Worm (Caenorhabditis elegans): Measurements from ENCODE around the gene F49F1.18.
"Not testable (repeated sequence)": the region's sequence is repeated elsewhere in the genome, so short reads cannot be mapped to it uniquely, and the experiment has no call there.

The F49F1.18 gene

ce11 chrIV:4167296-4167695, 27.1 kb upstream of the F49F1.18 start:
- TF ChIP-seq ztf-29 (GFP tag; IDR thresholded peaks at IDR 0.05), result no peak
- TF ChIP-seq tab-1 (GFP tag; IDR thresholded peaks at IDR 0.05), result no peak
- TF ChIP-seq flt-1 (GFP tag; IDR thresholded peaks at IDR 0.05), result no peak

ce11 chrIV:4164392-4164791, 24.2 kb upstream of the F49F1.18 start, which contains the start of gene scrm-8:
TSS of gene scrm-8 (plus strand) at chrIV:4164692.
- TF ChIP-seq med-1 (GFP tag; optimal IDR thresholded peaks at IDR 0.05; ENCODE audit: insufficient read depth) (no peak), T22C8.4 (GFP tag; IDR thresholded peaks at IDR 0.05) (no peak), ztf-29 (GFP tag; IDR thresholded peaks at IDR 0.05) (no peak), ref-1 (GFP tag; conservative IDR thresholded peaks at IDR 0.05) (no peak), flt-1 (GFP tag; IDR thresholded peaks at IDR 0.05) (no peak), cog-1 (tag; optimal IDR thresholded peaks at IDR 0.05) (no peak), tab-1 (GFP tag; IDR thresholded peaks at IDR 0.05) (no peak), klf-2 (GFP tag; conservative IDR thresholded peaks at IDR 0.05) (no peak), ztf-23 (GFP tag; IDR thresholded peaks at IDR 0.05) (no peak)

ce11 chrIV:4162121-4162520, 22.0 kb upstream of the F49F1.18 start, which contains the start of gene scrm-5:
TSS of gene scrm-5 (plus strand) at chrIV:4162421.
- no peak for TF ChIP-seq cog-1 (tag; optimal IDR thresholded peaks at IDR 0.05)
- TF ChIP-seq klf-2 (GFP tag; conservative IDR thresholded peaks at IDR 0.05), result no peak
- TF ChIP-seq med-1 (GFP tag; optimal IDR thresholded peaks at IDR 0.05; ENCODE audit: insufficient read depth), result no peak
- no peak for TF ChIP-seq ztf-23 (GFP tag; IDR thresholded peaks at IDR 0.05)

- TF ChIP-seq tab-1 (GFP tag; IDR thresholded peaks at IDR 0.05), result no peak
- no peak for TF ChIP-seq klf-2 (GFP tag; conservative IDR thresholded peaks at IDR 0.05)
- no peak for TF ChIP-seq ztf-23 (GFP tag; IDR thresholded peaks at IDR 0.05)
- no peak for TF ChIP-seq flt-1 (GFP tag; IDR thresholded peaks at IDR 0.05)
- no peak for TF ChIP-seq ref-1 (GFP tag; conservative IDR thresholded peaks at IDR 0.05)
- TF ChIP-seq ztf-29 (GFP tag; IDR thresholded peaks at IDR 0.05), result no peak
- no peak for TF ChIP-seq T22C8.4 (GFP tag; IDR thresholded peaks at IDR 0.05)
- TF ChIP-seq cog-1 (tag; optimal IDR thresholded peaks at IDR 0.05), result no peak
- TF ChIP-seq med-1 (GFP tag; optimal IDR thresholded peaks at IDR 0.05; ENCODE audit: insufficient read depth), result no peak
These were observed 14.5 kb upstream of the F49F1.18 start, which contains the start of gene K08D10.14 for ce11 chrIV:4154641-4155040. TSS of gene K08D10.14 (plus strand) at chrIV:4154941.

ce11 chrIV:4152143-4152542, 12.0 kb upstream of the F49F1.18 start, which contains the start of the genes K08D10.10 and R07C12.1:
TSS of gene K08D10.10 (plus strand) at chrIV:4152235.
TSS of gene R07C12.1 (plus strand) at chrIV:4152456.
- TF ChIP-seq tab-1 (GFP tag; IDR thresholded peaks at IDR 0.05) (no peak), ztf-23 (GFP tag; IDR thresholded peaks at IDR 0.05) (no peak), ref-1 (GFP tag; conservative IDR thresholded peaks at IDR 0.05) (no peak), ztf-29 (GFP tag; IDR thresholded peaks at IDR 0.05) (no peak), flt-1 (GFP tag; IDR thresholded peaks at IDR 0.05) (no peak), klf-2 (GFP tag; conservative IDR thresholded peaks at IDR 0.05) (no peak), med-1 (GFP tag; optimal IDR thresholded peaks at IDR 0.05; ENCODE audit: insufficient read depth) (no peak), cog-1 (tag; optimal IDR thresholded peaks at IDR 0.05) (no peak), T22C8.4 (GFP tag; IDR thresholded peaks at IDR 0.05) (no peak)

- TF ChIP-seq T22C8.4 (GFP tag; IDR thresholded peaks at IDR 0.05), result no peak
- TF ChIP-seq ref-1 (GFP tag; conservative IDR thresholded peaks at IDR 0.05), result no peak
- no peak for TF ChIP-seq med-1 (GFP tag; optimal IDR thresholded peaks at IDR 0.05; ENCODE audit: insufficient read depth)
- no peak for TF ChIP-seq ztf-23 (GFP tag; IDR thresholded peaks at IDR 0.05)
- TF ChIP-seq klf-2 (GFP tag; conservative IDR thresholded peaks at IDR 0.05), result no peak
- no peak for TF ChIP-seq ztf-29 (GFP tag; IDR thresholded peaks at IDR 0.05)
- no peak for TF ChIP-seq tab-1 (GFP tag; IDR thresholded peaks at IDR 0.05)
- TF ChIP-seq cog-1 (tag; optimal IDR thresholded peaks at IDR 0.05), result no peak
- TF ChIP-seq flt-1 (GFP tag; IDR thresholded peaks at IDR 0.05), result no peak
These were observed 10.0 kb upstream of the F49F1.18 start for ce11 chrIV:4150138-4150537.

- no peak for TF ChIP-seq ref-1 (GFP tag; conservative IDR thresholded peaks at IDR 0.05)
- no peak for TF ChIP-seq cog-1 (tag; optimal IDR thresholded peaks at IDR 0.05)
- TF ChIP-seq ztf-23 (GFP tag; IDR thresholded peaks at IDR 0.05), result no peak
- no peak for TF ChIP-seq med-1 (GFP tag; optimal IDR thresholded peaks at IDR 0.05; ENCODE audit: insufficient read depth)
- TF ChIP-seq tab-1 (GFP tag; IDR thresholded peaks at IDR 0.05), result no peak
- no peak for TF ChIP-seq flt-1 (GFP tag; IDR thresholded peaks at IDR 0.05)
- TF ChIP-seq T22C8.4 (GFP tag; IDR thresholded peaks at IDR 0.05), result no peak
- TF ChIP-seq ztf-29 (GFP tag; IDR thresholded peaks at IDR 0.05), result no peak
- no peak for TF ChIP-seq klf-2 (GFP tag; conservative IDR thresholded peaks at IDR 0.05)
These were observed 7.7 kb upstream of the F49F1.18 start for ce11 chrIV:4147891-4148290.

ce11 chrIV:4144784-4145183, 4.6 kb upstream of the F49F1.18 start, which contains the start of gene R07C12.3:
TSS of gene R07C12.3 (plus strand) at chrIV:4145084.
- TF ChIP-seq flt-1 (GFP tag; IDR thresholded peaks at IDR 0.05), result no peak
- TF ChIP-seq ztf-29 (GFP tag; IDR thresholded peaks at IDR 0.05), result no peak
- TF ChIP-seq tab-1 (GFP tag; IDR thresholded peaks at IDR 0.05), result no peak
- TF ChIP-seq T22C8.4 (GFP tag; IDR thresholded peaks at IDR 0.05), result no peak
- no peak for TF ChIP-seq ztf-23 (GFP tag; IDR thresholded peaks at IDR 0.05)
- no peak for TF ChIP-seq med-1 (GFP tag; optimal IDR thresholded peaks at IDR 0.05; ENCODE audit: insufficient read depth)
- no peak for TF ChIP-seq ref-1 (GFP tag; conservative IDR thresholded peaks at IDR 0.05)
- no peak for TF ChIP-seq cog-1 (tag; optimal IDR thresholded peaks at IDR 0.05)

ce11 chrIV:4142986-4143385, 2.8 kb upstream of the F49F1.18 start, which contains the start of gene F49F1.12:
TSS of gene F49F1.12 (minus strand) at chrIV:4143086.
- TF ChIP-seq cog-1 (tag; optimal IDR thresholded peaks at IDR 0.05); ref-1 (GFP tag; conservative IDR thresholded peaks at IDR 0.05); T22C8.4 (GFP tag; IDR thresholded peaks at IDR 0.05): not testable (repeated sequence)

ce11 chrIV:4141311-4141710, 1.1 kb upstream of the F49F1.18 start, which contains the start of gene F49F1.11:
TSS of gene F49F1.11 (minus strand) at chrIV:4141411.
- TF ChIP-seq med-1 (GFP tag; optimal IDR thresholded peaks at IDR 0.05; ENCODE audit: insufficient read depth) (no peak), tab-1 (GFP tag; IDR thresholded peaks at IDR 0.05) (no peak), ref-1 (GFP tag; conservative IDR thresholded peaks at IDR 0.05) (no peak), ztf-23 (GFP tag; IDR thresholded peaks at IDR 0.05) (no peak)

Measured in whole organism, midembryonic.